Worm (Caenorhabditis elegans): ENCODE measurements around the gene rrp-8.
A peak's percentile ranks its signal among the peaks of the same experiment; 100 is the strongest.

rrp-8 gene

DNA sequence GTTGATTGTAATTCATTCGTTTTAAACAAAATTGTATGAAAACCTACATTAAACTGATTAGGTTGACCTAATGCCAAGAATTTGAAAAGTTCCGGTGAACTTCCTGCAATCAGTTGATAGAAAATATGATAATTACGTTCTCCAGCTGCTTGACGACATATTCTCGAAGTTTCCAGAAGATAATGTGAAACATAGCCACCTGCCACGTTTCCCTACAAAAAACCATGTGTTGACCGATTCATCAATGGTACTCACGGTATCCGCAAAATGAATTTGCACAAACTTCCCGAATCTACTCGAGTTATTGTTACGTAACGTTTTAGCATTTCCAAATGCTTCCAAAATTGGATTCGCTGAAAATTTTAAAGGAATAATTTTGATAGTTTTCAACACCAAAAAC is 42.0 kb downstream of the rrp-8 start:
- no peak for TF ChIP-seq tra-4 (tag; optimal IDR thresholded peaks at IDR 0.05)
- no peak for TF ChIP-seq sea-1 (GFP tag; conservative IDR thresholded peaks at IDR 0.05)
- TF ChIP-seq tbx-37 (GFP tag; conservative IDR thresholded peaks at IDR 0.05), result no peak
- no peak for TF ChIP-seq ets-7 (tag; optimal IDR thresholded peaks at IDR 0.05)
- TF ChIP-seq hmg-4 (GFP tag; optimal IDR thresholded peaks at IDR 0.05), result no peak
- no peak for TF ChIP-seq pes-1 (GFP tag; IDR thresholded peaks at IDR 0.05)
- no peak for TF ChIP-seq ama-1 (optimal IDR thresholded peaks at IDR 0.05)
- TF ChIP-seq aly-1 (tag; optimal IDR thresholded peaks at IDR 0.05), result no peak
- no peak for TF ChIP-seq B0310.2 (tag; optimal IDR thresholded peaks at IDR 0.05)
- no peak for TF ChIP-seq hmbx-1 (tag; optimal IDR thresholded peaks at IDR 0.05)

DNA sequence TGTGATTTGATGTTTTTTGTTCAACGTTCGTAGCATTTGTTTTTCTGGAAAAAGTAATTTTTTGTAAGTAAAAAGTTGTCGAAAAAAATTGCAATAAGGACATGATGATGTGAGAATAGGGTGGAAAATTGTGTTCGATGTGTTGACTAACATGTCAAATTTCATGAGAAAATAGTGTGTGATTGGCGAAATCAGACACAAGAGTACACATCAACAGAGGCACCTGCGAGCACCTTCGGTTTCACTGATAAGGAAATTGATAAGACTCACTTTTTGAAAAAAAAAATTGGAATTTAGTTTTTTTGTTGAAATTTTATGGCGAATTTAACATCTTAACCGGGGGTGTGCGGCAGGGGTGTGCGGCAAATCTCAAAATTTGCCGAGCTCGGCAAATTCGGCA is 44.2 kb downstream of the rrp-8 start, which contains the start of gene hum-8:
hum-8 (minus strand) TSS at position 46 of the 400 bp plus-strand sequence.
- TF ChIP-seq ets-7 (tag; optimal IDR thresholded peaks at IDR 0.05) (no peak), scrt-1 (GFP tag; IDR thresholded peaks at IDR 0.05) (no peak), ceh-36 (tag; optimal IDR thresholded peaks at IDR 0.05) (no peak), tbx-11 (GFP tag; IDR thresholded peaks at IDR 0.05) (no peak), ceh-13 (GFP tag; optimal IDR thresholded peaks at IDR 0.05) (no peak), sea-1 (GFP tag; conservative IDR thresholded peaks at IDR 0.05) (no peak), tbx-37 (GFP tag; conservative IDR thresholded peaks at IDR 0.05) (no peak), pes-1 (GFP tag; IDR thresholded peaks at IDR 0.05) (no peak), F13C5.2 (tag; optimal IDR thresholded peaks at IDR 0.05) (no peak), tra-4 (tag; optimal IDR thresholded peaks at IDR 0.05) (no peak), flt-1 (GFP tag; IDR thresholded peaks at IDR 0.05) (no peak)

DNA sequence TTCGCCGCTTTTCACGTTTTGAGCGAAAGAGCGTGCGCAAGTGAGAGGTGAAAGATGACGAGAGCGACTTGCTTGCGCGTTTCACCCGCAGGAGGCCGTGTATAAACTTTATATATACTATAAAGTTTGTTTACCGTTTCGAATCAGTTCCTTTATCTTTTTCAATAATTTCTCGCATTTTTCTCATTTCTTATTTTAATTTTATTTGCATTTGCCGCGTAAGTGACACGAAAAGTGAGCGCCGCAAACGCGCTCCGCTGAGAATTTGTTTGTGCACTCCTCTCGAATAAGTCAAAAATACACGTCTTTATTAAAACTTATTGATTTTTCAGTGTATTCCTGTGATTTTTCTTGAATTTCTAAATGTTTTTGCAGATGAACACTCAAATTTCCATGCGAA is 47.3 kb downstream of the rrp-8 start, which contains the start of gene mrpl-55:
mrpl-55 (plus strand) TSS at position 364 of the 400 bp plus-strand sequence.
- TF ChIP-seq hnd-1 (tag; optimal IDR thresholded peaks at IDR 0.05) (no peak), pes-1 (GFP tag; IDR thresholded peaks at IDR 0.05) (0 out of 2 replicates have a peak, but pooled peaks have one; percentile 26), F13C5.2 (tag; optimal IDR thresholded peaks at IDR 0.05) (peak; percentile 72)

DNA sequence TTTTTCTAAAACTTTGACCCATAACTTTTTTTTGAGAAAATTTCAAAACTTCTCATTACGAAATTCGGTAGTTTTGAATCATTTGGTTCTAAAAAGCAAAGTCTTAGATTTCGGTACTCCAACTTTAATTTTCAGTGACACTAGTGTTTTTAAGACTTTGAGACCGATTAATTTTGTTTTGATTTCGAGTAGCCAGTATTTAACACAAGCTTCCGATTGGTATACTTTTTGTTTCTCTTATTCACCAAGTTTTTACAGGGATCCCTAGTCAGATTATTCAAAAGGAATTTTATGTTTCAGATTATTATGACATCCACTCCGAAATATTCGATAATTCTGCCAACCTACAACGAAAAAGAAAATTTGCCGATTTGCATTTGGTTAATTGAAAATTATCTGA is 49.0 kb downstream of the rrp-8 start, which contains the start of gene dpm-1:
dpm-1 (plus strand) TSS at position 301 of the 400 bp plus-strand sequence.
- TF ChIP-seq hnd-1 (tag; optimal IDR thresholded peaks at IDR 0.05) (no peak), ceh-13 (GFP tag; optimal IDR thresholded peaks at IDR 0.05) (no peak), B0310.2 (tag; optimal IDR thresholded peaks at IDR 0.05) (no peak)

Measured in whole organism, early embryonic.